Worm (Caenorhabditis elegans): ENCODE results near the gene srh-89.
A peak's percentile ranks its signal among the peaks of the same experiment; 100 is the strongest.
"Not testable (repeated sequence)": the region's sequence is repeated elsewhere in the genome, so short reads cannot be mapped to it uniquely, and the experiment has no call there.

srh-89 gene

DNA sequence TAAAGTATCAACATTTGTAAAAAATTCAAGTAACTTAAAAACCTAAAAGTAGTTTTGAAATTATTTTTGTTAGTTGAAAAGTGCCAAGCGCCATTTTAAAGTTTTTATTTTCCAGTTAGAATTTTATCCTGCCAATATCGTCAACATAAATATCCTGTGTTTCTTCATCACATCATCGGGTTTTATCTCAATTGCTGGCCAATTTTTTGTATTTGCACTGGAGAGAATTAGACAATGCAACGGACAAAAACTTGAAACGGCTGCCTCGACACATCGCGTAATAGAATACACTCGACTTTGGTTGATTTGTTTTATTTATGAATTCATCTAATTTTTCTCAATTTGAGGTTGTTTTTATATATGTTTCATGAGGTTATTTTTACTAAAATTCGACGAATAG lies 9.6 kb downstream of the srh-89 start, which contains the start of gene F25E5.2:
TSS of gene F25E5.2 (plus strand) at position 301 of the 400 bp plus-strand sequence.
- TF ChIP-seq isw-1 (GFP tag; IDR thresholded peaks at IDR 0.05) (no peak), pqm-1 (tag; optimal IDR thresholded peaks at IDR 0.05) (no peak), hlh-17 (GFP tag; optimal IDR thresholded peaks at IDR 0.05; ENCODE audit: borderline replicate concordance) (no peak), lsy-2 (tag; optimal IDR thresholded peaks at IDR 0.05) (no peak), ztf-11 (tag; optimal IDR thresholded peaks at IDR 0.05) (no peak), ama-1 (optimal IDR thresholded peaks at IDR 0.05) (no peak), elt-2 (tag; optimal IDR thresholded peaks at IDR 0.05) (no peak), ceh-90 (tag; optimal IDR thresholded peaks at IDR 0.05) (no peak), xbp-1 (tag; optimal IDR thresholded peaks at IDR 0.05) (no peak)

- TF ChIP-seq dpl-1 (GFP tag; optimal IDR thresholded peaks at IDR 0.05) (no peak), grh-1 (GFP tag; IDR thresholded peaks at IDR 0.05) (no peak), C04F5.9 (tag; optimal IDR thresholded peaks at IDR 0.05) (no peak), mep-1 (tag; optimal IDR thresholded peaks at IDR 0.05) (no peak), lin-14 (GFP tag; optimal IDR thresholded peaks at IDR 0.05) (no peak), irx-1 (tag; optimal IDR thresholded peaks at IDR 0.05) (no peak), nhr-84 (tag; optimal IDR thresholded peaks at IDR 0.05) (no peak), lin-39 (tag; optimal IDR thresholded peaks at IDR 0.05) (no peak), nhr-20 (tag; optimal IDR thresholded peaks at IDR 0.05) (no peak)
These were observed 10.4 kb downstream of the srh-89 start, which contains the start of gene try-8 for ce11 chrV:7454236-7454635. Gene try-8, minus strand, starts transcription at chrV:7454336.

ce11 chrV:7451421-7451820 lies 13.2 kb downstream of the srh-89 start, which contains the start of gene try-11:
Gene try-11, plus strand, starts transcription at chrV:7451721.
- TF ChIP-seq ceh-63 (GFP tag; optimal IDR thresholded peaks at IDR 0.05) (no peak), efl-1 (optimal IDR thresholded peaks at IDR 0.05) (no peak), efl-1 (GFP tag; optimal IDR thresholded peaks at IDR 0.05 in 1 of 2) (peak in 1 of 2 experiments; percentile 24), tlp-1 (tag; optimal IDR thresholded peaks at IDR 0.05) (no peak), unc-86 (tag; optimal IDR thresholded peaks at IDR 0.05) (no peak), Y116A8C.19 (tag; optimal IDR thresholded peaks at IDR 0.05; ENCODE audit: borderline replicate concordance) (no peak)

DNA sequence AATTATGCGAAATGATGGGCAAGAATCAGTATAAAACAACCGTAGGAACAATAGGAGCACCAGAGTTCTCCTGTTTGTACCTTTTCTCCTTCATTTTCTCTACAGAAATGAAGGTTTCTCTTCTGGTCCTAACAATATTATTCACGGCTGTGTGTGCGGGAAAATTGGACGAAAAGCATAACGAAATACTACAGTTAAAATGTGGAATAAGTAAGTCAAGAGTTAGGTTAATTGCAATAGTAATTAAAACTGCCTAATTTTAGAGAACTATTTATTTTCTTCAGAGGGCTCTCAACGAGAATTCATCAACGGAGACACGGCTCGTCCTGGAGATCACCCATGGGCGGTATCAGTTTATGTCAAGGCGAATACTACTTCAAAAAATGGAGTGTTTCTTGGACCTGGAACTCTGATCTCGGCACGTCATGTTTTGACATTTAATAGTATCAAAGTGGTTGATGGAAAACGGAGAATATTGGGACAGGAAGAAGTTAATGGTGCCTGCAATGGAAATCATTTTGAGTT lies 15.2 kb downstream of the srh-89 start, which contains the start of gene try-12:
TSS of gene try-12 (plus strand) at position 51 of the 525 bp plus-strand sequence.
- TF ChIP-seq dpl-1 (GFP tag; optimal IDR thresholded peaks at IDR 0.05): no peak
- no peak for TF ChIP-seq efl-1 (optimal IDR thresholded peaks at IDR 0.05)
- peak in 1 of 2 experiments; percentile 58 for TF ChIP-seq efl-1 (GFP tag; optimal IDR thresholded peaks at IDR 0.05 in 1 of 2)
- no peak for TF ChIP-seq ceh-8 (GFP tag; optimal IDR thresholded peaks at IDR 0.05)
- TF ChIP-seq jun-1 (tag; optimal IDR thresholded peaks at IDR 0.05): no peak

DNA sequence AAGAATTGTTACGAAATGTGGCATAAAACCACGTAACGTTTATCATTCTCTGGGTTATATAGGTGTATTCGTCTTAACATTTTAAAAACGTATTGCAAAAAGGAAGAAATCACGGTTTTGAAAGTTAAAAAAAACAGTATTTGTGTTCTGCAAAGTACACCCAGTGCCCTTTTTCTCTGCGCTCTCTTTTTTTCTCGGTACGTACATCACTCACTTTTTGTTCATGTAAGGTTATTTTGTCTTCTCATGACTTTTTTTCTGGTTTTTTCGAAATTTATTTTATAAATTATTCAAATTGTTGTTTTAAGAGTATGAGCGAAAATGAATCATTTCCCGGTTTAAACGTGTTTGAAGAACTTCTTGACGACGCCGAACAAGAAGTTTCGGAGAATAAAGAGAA lies 17.6 kb downstream of the srh-89 start, which contains the start of gene F25E5.5:
TSS of gene F25E5.5 (plus strand) at position 301 of the 400 bp plus-strand sequence.
- TF ChIP-seq C04F5.9 (tag; optimal IDR thresholded peaks at IDR 0.05): no peak
- TF ChIP-seq blmp-1 (tag; optimal IDR thresholded peaks at IDR 0.05): peak; percentile 17

- not testable (repeated sequence) for TF ChIP-seq fkh-8, pax-3, blmp-1 (tag; optimal IDR thresholded peaks at IDR 0.05)
These were observed 20.3 kb downstream of the srh-89 start, which contains the start of gene nhr-141 for ce11 chrV:7444331-7444730. Gene nhr-141, plus strand, starts transcription at chrV:7444661.

- peak; percentile 75 for TF ChIP-seq mab-9 (GFP tag; IDR thresholded peaks at IDR 0.05)
- 0 out of 2 replicates have a peak, but pooled peaks have one; percentile 52 for TF ChIP-seq ets-5 (GFP tag; IDR thresholded peaks at IDR 0.05)
- peak; percentile 53; the same call in 1 of the 2 replicates for TF ChIP-seq unc-98 (GFP tag; IDR thresholded peaks at IDR 0.05)
These were observed 21.1 kb downstream of the srh-89 start for ce11 chrV:7443480-7443879.
